Fruit fly (Drosophila melanogaster) whole organism, adult: ENCODE data around the gene glec.

Experiments
- Clk ChIP-seq: fragments of 200-800 bp; sonication (Bioruptor generic); optimal IDR thresholded peaks from 2 replicates; lab custom pipeline; 2017; ENCODE audit warnings: missing biosample characterization, missing genetic modification characterization
- bab1 ChIP-seq: fragments of 200-800 bp; sonication (Bioruptor generic); optimal IDR thresholded peaks from 3 replicates; lab custom pipeline; 2019; ENCODE audit warnings: missing biosample characterization, mild to moderate bottlenecking, missing genetic modification characterization, moderate library complexity
- ovo ChIP-seq: fragments of 200-800 bp; sonication (Bioruptor generic); optimal IDR thresholded peaks from 2 replicates; lab custom pipeline; 2016; ENCODE audit warnings: missing biosample characterization, missing genetic modification characterization
- pad ChIP-seq: fragments of 200-800 bp; sonication (Bioruptor generic); optimal IDR thresholded peaks from 3 replicates; lab custom pipeline; 2017; ENCODE audit warnings: missing biosample characterization, missing genetic modification characterization, mild to moderate bottlenecking, moderate library complexity, missing genetic modification reagents

- TF ChIP-seq Clk (GFP tag; lab: Kevin White, UChicago) (no peak), pad (GFP tag; lab: Kevin White, UChicago) (no peak), ovo (GFP tag; lab: Kevin White, UChicago) (no peak), bab1 (GFP tag; lab: Kevin White, UChicago) (no peak)
These were observed 1.4 kb upstream of the glec start for dm6 chr3R:21857509-21857908.
